Fruit fly (Drosophila melanogaster): ENCODE data around the gene mtDNA-helicase.

The mtDNA-helicase gene

dm6 chr2L:9897296-9897695 lies 4.0 kb upstream of the mtDNA-helicase start, which contains the start of gene RpS2 (continued):
- no peak for TF ChIP-seq CG8089 (GFP tag; optimal IDR thresholded peaks at IDR 0.05)
- TF ChIP-seq pho (GFP tag; optimal IDR thresholded peaks at IDR 0.05) = peak; percentile 31
- TF ChIP-seq Fer3 (tag; optimal IDR thresholded peaks at IDR 0.05) = peak; percentile 50
- no peak for TF ChIP-seq cato (GFP tag; optimal IDR thresholded peaks at IDR 0.05; ENCODE audit: borderline replicate concordance)
- TF ChIP-seq Meics (GFP tag; optimal IDR thresholded peaks at IDR 0.05) = peak; percentile 41
- TF ChIP-seq Xbp1 (GFP tag; optimal IDR thresholded peaks at IDR 0.05) = peak; percentile 38
- peak; percentile 54 for TF ChIP-seq mirr (GFP tag; optimal IDR thresholded peaks at IDR 0.05)
- TF ChIP-seq CG12744 (GFP tag; optimal IDR thresholded peaks at IDR 0.05) = no peak
- TF ChIP-seq CG32772 (GFP tag; IDR thresholded peaks at IDR 0.05) = no peak
- TF ChIP-seq D19B (GFP tag; optimal IDR thresholded peaks at IDR 0.05) = no peak
- no peak for TF ChIP-seq Dfd (GFP tag; optimal IDR thresholded peaks at IDR 0.05)
- peak; percentile 16 for TF ChIP-seq NfI (GFP tag; optimal IDR thresholded peaks at IDR 0.05)
- TF ChIP-seq Chrac-16 (GFP tag; optimal IDR thresholded peaks at IDR 0.05) = peak; percentile 21
- peak; percentile 43 for TF ChIP-seq CG3847 (GFP tag; IDR thresholded peaks at IDR 0.05)
- TF ChIP-seq CG12236 (GFP tag; optimal IDR thresholded peaks at IDR 0.05) = no peak
- no peak for TF ChIP-seq danr (GFP tag; IDR thresholded peaks at IDR 0.05)
- TF ChIP-seq ssp (GFP tag; IDR thresholded peaks at IDR 0.05) = no peak
- TF ChIP-seq lmd (GFP tag; IDR thresholded peaks at IDR 0.05) = no peak
- peak; percentile 95 for TF ChIP-seq CG2129 (GFP tag; IDR thresholded peaks at IDR 0.05; ENCODE audit: partially characterized antibody)
- peak; percentile 84 for TF ChIP-seq sd (tag; optimal IDR thresholded peaks at IDR 0.05)
- TF ChIP-seq dm (GFP tag; optimal IDR thresholded peaks at IDR 0.05) = peak; percentile 92
- TF ChIP-seq Mrtf (GFP tag; IDR thresholded peaks at IDR 0.05) = no peak
- no peak for TF ChIP-seq maf-S (GFP tag; optimal IDR thresholded peaks at IDR 0.05)
- no peak for TF ChIP-seq wor (GFP tag; IDR thresholded peaks at IDR 0.05)
- peak; percentile 43 for TF ChIP-seq CG6272 (GFP tag; IDR thresholded peaks at IDR 0.05)
- peak; percentile 98 for TF ChIP-seq HLH4C (GFP tag; IDR thresholded peaks at IDR 0.05; ENCODE audit: partially characterized antibody)
- TF ChIP-seq fd96Cb (tag; optimal IDR thresholded peaks at IDR 0.05) = no peak
- TF ChIP-seq CG8765 (GFP tag; IDR thresholded peaks at IDR 0.05) = no peak
- no peak for TF ChIP-seq CG9215 (GFP tag; IDR thresholded peaks at IDR 0.05)
- TF ChIP-seq CG16813 (GFP tag; IDR thresholded peaks at IDR 0.05; ENCODE audit: partially characterized antibody) = peak; percentile 99
- no peak for TF ChIP-seq GATAe (GFP tag; conservative IDR thresholded peaks at IDR 0.05)
- no peak for TF ChIP-seq slp2 (GFP tag; optimal IDR thresholded peaks at IDR 0.05)
- TF ChIP-seq C15 (GFP tag; IDR thresholded peaks at IDR 0.05) = no peak
- TF ChIP-seq TFAM (GFP tag; optimal IDR thresholded peaks at IDR 0.05) = no peak
- no peak for TF ChIP-seq Blimp-1 (GFP tag; optimal IDR thresholded peaks at IDR 0.05)

dm6 chr2L:9894871-9895364 lies 1.7 kb upstream of the mtDNA-helicase start, which contains the start of gene Bka:
TSS of gene Bka (plus strand) at chr2L:9895287.
- TF ChIP-seq ab (GFP tag; optimal IDR thresholded peaks at IDR 0.05) (no peak), schlank (tag; optimal IDR thresholded peaks at IDR 0.05) (peak; percentile 20), sd (tag; optimal IDR thresholded peaks at IDR 0.05) (peak; percentile 88), sna (GFP tag; IDR thresholded peaks at IDR 0.05; ENCODE audit: partially characterized antibody) (peak; percentile 99), CG33213 (GFP tag; optimal IDR thresholded peaks at IDR 0.05) (peak; percentile 20), tx (GFP tag; optimal IDR thresholded peaks at IDR 0.05) (no peak), CG15601 (tag; optimal IDR thresholded peaks at IDR 0.05) (peak; percentile 76), CG11398 (GFP tag; optimal IDR thresholded peaks at IDR 0.05) (no peak), pnt (GFP tag; optimal IDR thresholded peaks at IDR 0.05) (no peak), Ets97D (GFP tag; optimal IDR thresholded peaks at IDR 0.05) (peak; percentile 95), twi (tag; optimal IDR thresholded peaks at IDR 0.05) (peak; percentile 71), Awh (GFP tag; IDR thresholded peaks at IDR 0.05) (no peak), ara (GFP tag; IDR thresholded peaks at IDR 0.05) (no peak), CG12104 (GFP tag; optimal IDR thresholded peaks at IDR 0.05) (no peak), hb (GFP tag; IDR thresholded peaks at IDR 0.05; ENCODE audit: partially characterized antibody) (peak; percentile 95), toy (GFP tag; IDR thresholded peaks at IDR 0.05) (no peak), Adf1 (GFP tag; IDR thresholded peaks at IDR 0.05) (peak; percentile 10; the same call in 1 of the 2 replicates), Max (GFP tag; optimal IDR thresholded peaks at IDR 0.05) (peak; percentile 73), CG13424 (tag; optimal IDR thresholded peaks at IDR 0.05) (peak; percentile 53)

Data from whole organism, embryonic.